Fruit fly (Drosophila melanogaster) whole organism: ENCODE data around the gene CG10694.

Experiments
- CG8478 ChIP-seq: fragments of >200 bp; optimal IDR thresholded peaks from 2 replicates; lab custom pipeline; 2018; ENCODE audit warnings: inconsistent platforms
- Dll ChIP-seq: fragments of >200 bp; optimal IDR thresholded peaks from 2 replicates; lab custom pipeline; 2017
- EcR ChIP-seq, 2 experiments: fragments of >200 bp; optimal IDR thresholded peaks; 2 replicates each; lab custom pipeline; 2017; ENCODE audit warnings: missing biosample characterization in 2 of 2, missing genetic modification characterization in 2 of 2, missing genetic modification reagents in 2 of 2
- pan ChIP-seq: fragments of >200 bp; optimal IDR thresholded peaks from 2 replicates; lab custom pipeline; 2017
- psq ChIP-seq: fragments of >200 bp; optimal IDR thresholded peaks from 2 replicates; lab custom pipeline; 2017
- usp ChIP-seq: fragments of >200 bp; optimal IDR thresholded peaks from 2 replicates; lab custom pipeline; 2017; ENCODE audit warnings: missing biosample characterization, missing genetic modification characterization, mixed read lengths

Gene CG10694

DNA sequence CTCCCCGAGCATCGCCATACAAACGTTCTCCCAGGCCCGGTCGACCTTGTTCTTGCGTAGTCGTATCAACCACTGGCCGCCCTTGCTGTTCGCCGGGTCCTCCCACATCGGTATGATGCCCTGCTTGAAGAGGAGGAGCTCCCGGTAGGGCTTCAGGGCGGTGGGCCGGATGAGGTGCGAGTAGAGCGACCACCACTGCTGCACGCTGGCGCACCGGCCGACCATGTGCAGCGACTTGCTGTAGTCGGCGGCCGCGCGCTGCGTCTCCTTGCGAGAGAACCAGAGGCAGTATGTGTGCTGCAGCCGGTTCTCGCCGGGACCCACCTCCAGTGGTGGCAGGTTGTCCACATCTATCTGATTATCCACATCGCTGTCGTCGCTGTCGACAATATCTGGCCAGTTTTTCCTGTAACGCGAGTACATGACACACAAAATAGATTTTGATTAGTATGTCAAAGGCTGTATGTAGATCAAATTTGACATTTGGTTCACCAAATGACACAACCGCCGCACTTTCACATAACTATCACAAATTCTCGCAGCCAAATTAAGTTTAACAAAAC lies at the start of gene CG10694:
Gene CG10694 (plus strand): TSS at position 513 of the 563 bp plus-strand sequence.
- TF ChIP-seq psq (lab: Kevin White, UChicago): no peak
- TF ChIP-seq CG8478 (lab: Kevin White, UChicago): no peak
- TF ChIP-seq EcR (GFP tag; optimal IDR thresholded peaks at IDR 0.05; lab: Kevin White, UChicago): no peak
- no peak for TF ChIP-seq usp (GFP tag; lab: Kevin White, UChicago)
- no peak for TF ChIP-seq Dll (lab: Kevin White, UChicago)
- TF ChIP-seq pan (lab: Kevin White, UChicago): no peak

DNA sequence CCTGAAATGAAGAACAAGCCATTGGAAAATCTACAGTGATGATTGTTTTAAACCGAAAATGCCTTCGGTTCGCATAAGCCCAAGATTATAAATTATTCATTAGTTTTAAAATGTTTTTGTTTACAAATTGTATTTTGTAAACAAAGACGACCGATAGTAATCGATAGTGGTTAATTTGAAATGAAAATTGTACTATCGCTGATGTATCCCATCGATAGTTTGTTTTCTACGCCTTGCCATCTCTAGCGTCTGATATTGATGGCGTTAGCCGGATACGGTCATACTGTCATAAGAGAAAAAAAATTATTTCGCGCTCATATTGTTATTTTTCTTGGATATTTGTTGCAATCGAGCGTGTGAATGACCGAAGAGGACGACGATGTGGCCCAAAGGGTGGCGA lies 49.1 kb upstream of the CG10694 start, which contains the start of gene SMC1:
Gene SMC1 (plus strand): TSS at position 247 of the 400 bp plus-strand sequence.
- TF ChIP-seq Dll (lab: Kevin White, UChicago): no peak

DNA sequence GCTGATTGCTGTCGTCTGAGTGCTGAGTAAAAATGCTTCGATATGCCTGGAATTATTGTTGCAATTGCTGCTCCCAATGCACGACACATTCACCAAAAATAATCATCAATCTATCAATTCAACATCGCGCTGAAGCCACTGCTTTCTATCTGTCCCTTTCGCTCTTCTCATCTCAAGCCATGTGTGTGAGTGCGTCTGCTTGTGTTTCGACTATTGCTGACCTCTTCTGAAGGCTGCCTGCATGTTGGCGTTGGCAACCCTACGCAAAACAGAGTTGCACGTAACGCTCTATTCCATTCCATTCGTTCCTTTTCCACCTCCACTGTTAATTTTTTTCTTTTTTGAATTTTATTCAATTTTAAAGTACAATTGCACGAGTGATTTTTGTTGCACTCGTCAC lies 41.5 kb upstream of the CG10694 start:
- no peak for TF ChIP-seq psq (lab: Kevin White, UChicago)
- no peak for TF ChIP-seq usp (GFP tag; lab: Kevin White, UChicago)
- TF ChIP-seq EcR (GFP tag; optimal IDR thresholded peaks at IDR 0.05; lab: Kevin White, UChicago): no peak
- TF ChIP-seq CG8478 (lab: Kevin White, UChicago): no peak
- TF ChIP-seq Dll (lab: Kevin White, UChicago): no peak
- TF ChIP-seq pan (lab: Kevin White, UChicago): no peak

DNA sequence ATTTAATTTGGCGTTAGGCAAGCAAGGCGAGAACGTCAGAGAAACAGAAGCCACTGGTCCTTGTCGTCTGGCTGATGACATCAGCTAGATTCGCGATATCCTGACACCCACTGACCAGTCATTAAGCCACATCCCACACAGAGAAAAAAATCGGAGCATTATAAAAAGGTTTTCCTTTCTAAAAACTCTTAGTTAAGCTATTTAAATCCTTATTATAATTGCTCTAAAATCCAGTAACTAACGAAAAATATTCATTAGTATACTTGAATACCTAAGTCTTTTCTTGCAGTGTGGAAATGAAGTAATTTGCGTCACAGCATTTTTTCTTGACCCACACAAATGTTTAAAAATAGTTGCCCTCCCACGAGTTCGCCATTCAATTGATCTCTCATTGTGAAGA lies 38.4 kb upstream of the CG10694 start:
- no peak for TF ChIP-seq EcR (GFP tag; optimal IDR thresholded peaks at IDR 0.05; lab: Kevin White, UChicago)
- no peak for TF ChIP-seq Dll (lab: Kevin White, UChicago)
- no peak for TF ChIP-seq pan (lab: Kevin White, UChicago)
- TF ChIP-seq psq (lab: Kevin White, UChicago): no peak
- no peak for TF ChIP-seq usp (GFP tag; lab: Kevin White, UChicago)
- no peak for TF ChIP-seq CG8478 (lab: Kevin White, UChicago)

DNA sequence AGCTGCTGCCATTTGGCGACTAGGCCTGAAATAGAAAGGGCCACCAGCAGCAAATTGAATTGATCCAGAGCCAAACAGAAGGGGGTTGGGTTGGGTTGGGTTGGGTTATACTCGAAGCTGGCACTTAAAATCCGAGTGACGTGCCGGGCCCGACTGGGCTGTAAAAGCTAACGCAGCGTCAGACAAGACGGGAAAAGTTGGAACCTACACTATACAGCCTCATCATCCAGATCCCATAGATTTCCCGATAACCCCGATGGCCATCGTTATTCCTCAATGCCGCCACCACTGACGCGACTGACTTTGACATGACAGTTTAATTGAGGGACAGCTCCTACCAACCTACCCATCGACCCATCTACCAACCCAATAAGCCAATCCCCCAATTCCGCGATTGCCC lies 37.2 kb upstream of the CG10694 start:
- no peak for TF ChIP-seq CG8478 (lab: Kevin White, UChicago)

DNA sequence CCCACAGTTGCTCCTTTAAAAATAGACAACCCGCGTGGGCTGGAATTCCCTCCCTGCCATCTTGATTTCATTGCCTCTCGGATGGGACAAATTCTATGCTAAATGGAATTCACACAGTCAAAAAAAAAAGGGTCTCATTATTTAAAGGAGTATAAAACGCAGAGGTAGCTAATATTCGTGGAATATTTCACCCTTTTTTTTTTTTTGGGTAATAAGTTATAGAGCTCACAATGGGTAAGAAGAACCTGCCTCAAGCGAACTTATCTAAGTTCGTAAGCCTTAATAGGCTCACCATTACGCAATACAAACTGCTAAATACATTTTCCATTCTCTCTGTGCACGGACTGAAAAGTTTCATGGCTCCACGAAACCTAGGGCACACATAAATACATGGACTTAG lies 33.5 kb upstream of the CG10694 start:
- TF ChIP-seq usp (GFP tag; lab: Kevin White, UChicago): no peak
- no peak for TF ChIP-seq CG8478 (lab: Kevin White, UChicago)
- TF ChIP-seq EcR (GFP tag; optimal IDR thresholded peaks at IDR 0.05; lab: Kevin White, UChicago): no peak
- no peak for TF ChIP-seq Dll (lab: Kevin White, UChicago)
- no peak for TF ChIP-seq psq (lab: Kevin White, UChicago)
- TF ChIP-seq pan (lab: Kevin White, UChicago): no peak

DNA sequence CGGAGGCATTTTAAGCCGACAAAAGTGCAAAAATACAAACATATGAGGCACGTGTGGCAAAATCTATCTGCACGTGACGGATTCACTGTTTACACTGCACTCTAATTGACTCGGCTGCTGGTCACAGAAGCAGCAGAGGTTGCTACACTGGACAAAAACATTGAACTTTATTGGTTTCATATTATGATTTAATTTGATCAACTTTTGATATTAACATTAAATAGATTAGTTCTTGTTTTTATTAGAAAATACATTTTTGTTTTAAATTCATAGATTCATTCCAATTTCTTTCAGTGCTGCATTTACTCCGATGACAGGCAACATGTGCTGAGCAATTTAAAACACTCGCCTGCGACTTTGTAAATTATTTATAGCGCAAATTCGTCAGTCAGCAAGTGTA lies 28.1 kb upstream of the CG10694 start:
- TF ChIP-seq EcR (GFP tag; optimal IDR thresholded peaks at IDR 0.05; lab: Kevin White, UChicago): no peak
- TF ChIP-seq psq (lab: Kevin White, UChicago): no peak
- no peak for TF ChIP-seq CG8478 (lab: Kevin White, UChicago)
- TF ChIP-seq pan (lab: Kevin White, UChicago): no peak
- TF ChIP-seq Dll (lab: Kevin White, UChicago): no peak
- TF ChIP-seq usp (GFP tag; lab: Kevin White, UChicago): no peak

DNA sequence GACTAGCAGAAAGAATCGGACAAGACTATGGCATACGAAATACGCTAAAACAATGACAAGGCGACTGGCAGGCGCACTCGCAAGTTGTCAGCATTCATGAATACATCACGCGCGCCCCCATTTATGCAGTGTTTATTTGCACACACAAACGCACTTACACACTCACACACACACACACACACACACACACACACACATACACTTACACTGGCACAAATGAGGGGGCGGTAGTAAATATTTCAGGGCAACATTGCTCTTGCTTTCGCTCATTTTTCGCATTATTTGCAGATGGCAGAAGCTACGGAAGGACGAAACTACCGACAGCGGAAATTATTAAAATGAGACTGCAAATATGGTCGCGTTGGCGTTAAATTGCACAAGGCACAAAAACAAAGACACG lies 27.6 kb upstream of the CG10694 start:
- TF ChIP-seq EcR (GFP tag; optimal IDR thresholded peaks at IDR 0.05; lab: Kevin White, UChicago) (no peak), pan (lab: Kevin White, UChicago) (no peak), usp (GFP tag; lab: Kevin White, UChicago) (no peak), Dll (lab: Kevin White, UChicago) (no peak), psq (lab: Kevin White, UChicago) (no peak), CG8478 (lab: Kevin White, UChicago) (no peak)

DNA sequence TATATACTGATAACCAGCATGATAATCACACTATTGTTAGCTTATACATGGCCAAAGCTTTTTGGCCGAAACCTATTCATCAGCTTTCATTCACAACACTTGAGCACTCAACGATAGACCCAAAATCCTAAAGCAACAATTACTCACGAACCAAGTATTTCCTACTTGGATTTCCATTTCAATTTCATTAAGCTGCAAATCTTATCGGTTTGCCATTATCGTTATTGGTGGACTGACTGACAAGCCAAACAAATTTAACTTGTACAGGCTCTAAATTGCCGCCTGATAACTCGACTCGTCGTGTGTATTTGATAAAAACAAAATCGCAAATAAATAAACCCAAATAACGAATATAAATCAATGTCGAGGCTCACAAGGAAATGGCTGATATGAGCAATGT lies 22.2 kb upstream of the CG10694 start:
- TF ChIP-seq usp (GFP tag; lab: Kevin White, UChicago) (no peak), EcR (GFP tag; optimal IDR thresholded peaks at IDR 0.05; lab: Kevin White, UChicago) (no peak), Dll (lab: Kevin White, UChicago) (no peak), CG8478 (lab: Kevin White, UChicago) (no peak), pan (lab: Kevin White, UChicago) (no peak), psq (lab: Kevin White, UChicago) (no peak)

DNA sequence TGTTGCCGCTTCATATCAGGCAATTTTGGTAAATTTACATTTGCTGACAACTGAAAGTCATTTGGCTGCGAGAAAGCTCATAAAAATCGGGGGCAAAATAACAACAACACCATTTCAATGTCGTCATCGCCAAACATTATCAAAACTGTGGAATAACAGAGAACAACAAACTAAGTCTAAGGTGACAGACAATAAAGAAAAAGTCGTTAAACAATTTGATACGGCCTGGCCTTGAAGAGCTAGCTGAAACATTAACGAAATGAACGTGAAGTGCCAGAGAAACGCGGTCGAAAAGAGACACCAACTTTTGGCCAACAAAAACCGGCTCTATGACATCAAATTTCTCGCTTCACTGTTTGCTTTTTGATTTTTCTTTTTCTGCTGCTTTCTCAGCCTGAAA lies 17.0 kb upstream of the CG10694 start:
- no peak for TF ChIP-seq EcR (GFP tag; optimal IDR thresholded peaks at IDR 0.05; lab: Kevin White, UChicago)
- TF ChIP-seq pan (lab: Kevin White, UChicago): no peak
- TF ChIP-seq usp (GFP tag; lab: Kevin White, UChicago): no peak
- TF ChIP-seq CG8478 (lab: Kevin White, UChicago): no peak
- TF ChIP-seq Dll (lab: Kevin White, UChicago): no peak
- TF ChIP-seq psq (lab: Kevin White, UChicago): no peak

DNA sequence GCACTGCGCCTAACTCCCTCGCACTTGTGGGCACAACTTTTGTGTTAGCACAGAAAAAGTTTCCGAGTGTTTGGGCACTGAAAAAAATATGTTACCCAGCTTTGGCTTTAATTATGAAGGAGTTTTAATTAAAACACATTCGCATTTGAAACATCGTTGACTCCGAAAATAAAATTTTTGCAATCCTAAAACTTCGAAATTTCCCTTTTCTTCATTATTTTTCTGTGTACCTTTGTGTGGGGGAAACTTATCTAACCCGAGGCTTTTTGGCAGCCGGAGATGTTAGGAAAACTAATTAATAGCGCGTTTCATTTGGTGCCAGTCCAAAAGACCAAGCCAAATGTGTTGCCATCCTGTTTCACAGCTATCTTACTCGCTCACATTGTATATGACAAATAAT lies 15.5 kb upstream of the CG10694 start:
- TF ChIP-seq psq (lab: Kevin White, UChicago) (no peak), Dll (lab: Kevin White, UChicago) (no peak), EcR (GFP tag; optimal IDR thresholded peaks at IDR 0.05; lab: Kevin White, UChicago) (no peak), CG8478 (lab: Kevin White, UChicago) (no peak), pan (lab: Kevin White, UChicago) (no peak), usp (GFP tag; lab: Kevin White, UChicago) (no peak)

DNA sequence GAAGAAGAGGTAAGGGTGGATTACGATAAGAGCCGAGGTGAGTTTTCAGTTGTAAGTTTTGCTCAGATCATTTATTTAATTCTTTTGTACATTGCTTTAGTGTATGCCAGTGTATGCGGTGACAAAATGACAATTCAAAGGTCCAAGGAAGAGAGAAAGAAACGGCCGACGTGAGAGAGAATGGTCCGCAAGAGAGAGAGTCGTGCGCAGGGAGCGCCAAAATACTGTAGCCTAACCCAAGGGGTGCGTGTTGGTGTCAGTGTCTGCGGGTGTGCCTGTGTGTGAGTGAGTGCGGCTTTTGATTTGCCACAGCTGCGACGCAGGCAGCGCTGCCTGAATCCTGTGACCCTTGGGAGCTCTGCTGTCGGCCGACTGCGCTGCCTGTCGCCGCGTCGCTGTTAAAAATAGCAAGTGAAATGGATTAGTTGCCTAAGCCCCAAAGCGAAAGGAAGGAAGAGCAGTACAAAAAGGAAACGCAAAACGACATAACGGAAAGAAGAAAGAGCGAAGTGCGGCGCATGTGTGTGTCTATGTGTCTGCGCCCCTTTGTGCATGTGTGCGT lies 14.5 kb upstream of the CG10694 start:
- no peak for TF ChIP-seq psq (lab: Kevin White, UChicago)
